Worm (Caenorhabditis elegans) whole organism, L4/young adult: ENCODE measurements around the gene srxa-4.

ENCODE experiments used
- W03F9.2 ChIP-seq: fragments of 150-350 bp; optimal IDR thresholded peaks from 2 replicates; lab custom pipeline; 2014; ENCODE audit warnings: missing biosample characterization, missing genetic modification characterization
- him-1 ChIP-seq: sonication (generic microtip); optimal IDR thresholded peaks from 2 replicates; lab custom pipeline; 2016; ENCODE audit warnings: missing genotype, missing genetic modification reagents, missing genetic modification characterization, missing compliant biosample characterization

ce11 chrV:7464696-7465095 is 44.4 kb downstream of the srxa-4 start, which contains the start of gene srh-89:
- TF ChIP-seq him-1 (tag; lab: Kevin White, UChicago) (no peak), W03F9.2 (tag; lab: Kevin White, UChicago) (no peak)
